Fruit fly (Drosophila melanogaster) whole organism, embryonic: ENCODE results near the gene mRpS7.

Experiments used
- CG10565 ChIP-seq: fragments of 200-800 bp; sonication (Bioruptor generic); optimal IDR thresholded peaks from 3 replicates; lab custom pipeline; 2016; ENCODE audit warnings: missing biosample characterization, mild to moderate bottlenecking, missing genetic modification characterization
- HmgD ChIP-seq: fragments of 200-800 bp; sonication (Bioruptor generic); optimal IDR thresholded peaks from 3 replicates; lab custom pipeline; 2016; ENCODE audit warnings: missing biosample characterization, missing genetic modification characterization
- Oli ChIP-seq: fragments of 200-800 bp; sonication (Bioruptor generic); optimal IDR thresholded peaks from 2 replicates; lab custom pipeline; 2018; ENCODE audit warnings: missing biosample characterization, mild to moderate bottlenecking, missing genetic modification characterization, moderate library complexity
- Optix ChIP-seq: fragments of 200-800 bp; sonication (Bioruptor generic); IDR thresholded peaks from 3 replicates; pipeline ENCODE4 v1.3.6; 2022; ENCODE audit warnings: missing biosample characterization, missing genetic modification characterization
- Sox100B ChIP-seq: fragments of 200-800 bp; sonication (Bioruptor generic); optimal IDR thresholded peaks from 3 replicates; lab custom pipeline; 2018; ENCODE audit warnings: missing biosample characterization, mild to moderate bottlenecking, missing genetic modification characterization
- shn ChIP-seq: fragments of 200-800 bp; sonication (Bioruptor generic); optimal IDR thresholded peaks from 3 replicates; lab custom pipeline; 2016; ENCODE audit warnings: missing biosample characterization, missing genetic modification characterization
- trh ChIP-seq: fragments of 200-800 bp; sonication (Bioruptor generic); optimal IDR thresholded peaks from 2 replicates; lab custom pipeline; 2016; ENCODE audit warnings: missing biosample characterization, missing genetic modification characterization

DNA sequence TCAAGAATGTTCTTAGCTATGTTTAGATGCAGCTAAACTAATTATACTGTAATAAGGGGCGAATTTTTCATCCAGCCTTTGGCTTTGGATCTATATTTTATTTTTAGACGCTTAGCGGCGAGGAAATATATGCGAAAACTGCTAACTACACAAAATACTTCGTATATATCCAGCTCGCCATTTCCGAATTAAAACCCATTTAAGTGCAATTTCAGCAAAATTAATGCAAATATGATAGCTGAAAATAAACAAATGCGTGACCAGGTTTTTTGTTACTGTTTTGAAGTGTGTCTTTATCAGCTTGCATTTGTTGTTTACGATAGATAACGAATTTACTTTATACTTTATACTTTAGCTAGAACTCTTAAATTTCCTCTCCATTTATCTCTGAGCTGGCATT, 8.6 kb downstream of the mRpS7 start:
- TF ChIP-seq CG10565 (GFP tag; lab: Kevin White, UChicago) (no peak), HmgD (GFP tag; lab: Kevin White, UChicago) (no peak), Sox100B (GFP tag; lab: Kevin White, UChicago) (no peak), Oli (tag; lab: Kevin White, UChicago) (no peak), trh (no peak), Optix (GFP tag; lab: Robert Waterston, UW) (no peak), shn (no peak)
